Worm (Caenorhabditis elegans): ENCODE measurements around the gene B0563.6.

Gene B0563.6

ce11 chrX:9150269-9150744 lies 12.8 kb downstream of the B0563.6 start, which contains the start of gene tmbi-4 (continued):
- no peak for TF ChIP-seq ces-1 (GFP tag; optimal IDR thresholded peaks at IDR 0.05)
- TF ChIP-seq saeg-2 (GFP tag; IDR thresholded peaks at IDR 0.05), result no peak
- TF ChIP-seq unc-130 (GFP tag; optimal IDR thresholded peaks at IDR 0.05), result no peak
- TF ChIP-seq zip-2 (tag; optimal IDR thresholded peaks at IDR 0.05), result no peak
- TF ChIP-seq lin-13 (GFP tag; optimal IDR thresholded peaks at IDR 0.05), result no peak
- TF ChIP-seq sdz-12 (GFP tag; optimal IDR thresholded peaks at IDR 0.05), result no peak
- peak; percentile 51 for TF ChIP-seq nhr-11 (tag; optimal IDR thresholded peaks at IDR 0.05)
- TF ChIP-seq dpl-1 (GFP tag; optimal IDR thresholded peaks at IDR 0.05), result peak; percentile 24
- TF ChIP-seq dmd-8 (GFP tag; IDR thresholded peaks at IDR 0.05), result no peak
- TF ChIP-seq lir-3 (tag; optimal IDR thresholded peaks at IDR 0.05), result no peak
- TF ChIP-seq ZK546.5 (tag; optimal IDR thresholded peaks at IDR 0.05), result no peak
- peak; percentile 30 for TF ChIP-seq rbr-2 (tag; optimal IDR thresholded peaks at IDR 0.05)
- no peak for TF ChIP-seq ztf-11 (tag; optimal IDR thresholded peaks at IDR 0.05)
- no peak for TF ChIP-seq vab-7 (GFP tag; IDR thresholded peaks at IDR 0.05)
- no peak for TF ChIP-seq nhr-111 (GFP tag; optimal IDR thresholded peaks at IDR 0.05)
- no peak for TF ChIP-seq F26F4.8 (GFP tag; conservative IDR thresholded peaks at IDR 0.05)
- TF ChIP-seq lin-1 (GFP tag; IDR thresholded peaks at IDR 0.05), result no peak
- TF ChIP-seq ZK337.2 (GFP tag; IDR thresholded peaks at IDR 0.05), result no peak
- TF ChIP-seq zfp-2 (tag; optimal IDR thresholded peaks at IDR 0.05), result no peak
- no peak for TF ChIP-seq cey-2 (tag; optimal IDR thresholded peaks at IDR 0.05; ENCODE audit: borderline replicate concordance, insufficient read depth)
- no peak for TF ChIP-seq nhr-48 (tag; optimal IDR thresholded peaks at IDR 0.05)
- no peak for TF ChIP-seq nhr-41 (GFP tag; IDR thresholded peaks at IDR 0.05)
- TF ChIP-seq ceh-82 (tag; optimal IDR thresholded peaks at IDR 0.05), result no peak
- no peak for TF ChIP-seq ceh-44 (GFP tag; IDR thresholded peaks at IDR 0.05)
- no peak for TF ChIP-seq egl-43 (GFP tag; IDR thresholded peaks at IDR 0.05)
- TF ChIP-seq F10B5.3 (tag; optimal IDR thresholded peaks at IDR 0.05), result no peak
- peak in 1 of 2 experiments; percentile 87 for TF ChIP-seq unc-62 (GFP tag; optimal IDR thresholded peaks at IDR 0.05 in 1 of 2)
- no peak for TF ChIP-seq unc-62 (tag; optimal IDR thresholded peaks at IDR 0.05)
- no peak for TF ChIP-seq snpc-1.2 (GFP tag; IDR thresholded peaks at IDR 0.05)
- TF ChIP-seq php-3 (GFP tag; IDR thresholded peaks at IDR 0.05), result no peak
- TF ChIP-seq madf-9 (GFP tag; conservative IDR thresholded peaks at IDR 0.05), result no peak
- TF ChIP-seq aha-1 (tag), result peak; percentile 51
- no peak for TF ChIP-seq nhr-76 (tag; optimal IDR thresholded peaks at IDR 0.05)
- TF ChIP-seq fos-1 (tag; optimal IDR thresholded peaks at IDR 0.05), result no peak
- no peak for TF ChIP-seq ama-1 (optimal IDR thresholded peaks at IDR 0.05)
- TF ChIP-seq nhr-77 (tag; optimal IDR thresholded peaks at IDR 0.05), result peak; percentile 21
- TF ChIP-seq madf-5 (GFP tag; IDR thresholded peaks at IDR 0.05), result no peak
- no peak for TF ChIP-seq lin-29 (GFP tag; IDR thresholded peaks at IDR 0.05)
- peak; percentile 44 for TF ChIP-seq hmg-1.1 (GFP tag; IDR thresholded peaks at IDR 0.05)
- peak; percentile 76 for TF ChIP-seq mes-2 (tag; optimal IDR thresholded peaks at IDR 0.05; ENCODE audit: poor library complexity, severe bottlenecking)
- no peak for TF ChIP-seq snpc-4 (tag; optimal IDR thresholded peaks at IDR 0.05)
- no peak for TF ChIP-seq F44E2.7 (GFP tag; IDR thresholded peaks at IDR 0.05)
- no peak for TF ChIP-seq nhr-10 (tag; optimal IDR thresholded peaks at IDR 0.05)
- TF ChIP-seq attf-4 (tag; optimal IDR thresholded peaks at IDR 0.05), result no peak
- TF ChIP-seq daf-19 (GFP tag; conservative IDR thresholded peaks at IDR 0.05), result no peak
- TF ChIP-seq nhr-28 (tag; optimal IDR thresholded peaks at IDR 0.05), result peak; percentile 67
- no peak for TF ChIP-seq T26A8.4 (GFP tag; IDR thresholded peaks at IDR 0.05)
- TF ChIP-seq mdl-1 (tag; optimal IDR thresholded peaks at IDR 0.05), result peak in 1 of 2 experiments; percentile 47
- TF ChIP-seq mdt-29 (GFP tag; IDR thresholded peaks at IDR 0.05), result no peak
- TF ChIP-seq nhr-6 (tag; optimal IDR thresholded peaks at IDR 0.05), result peak; percentile 40
- peak in 1 of 2 experiments; percentile 50 for TF ChIP-seq hif-1 (tag; optimal IDR thresholded peaks at IDR 0.05)
- no peak for TF ChIP-seq Y5F2A.4 (GFP tag; optimal IDR thresholded peaks at IDR 0.05)
- no peak for TF ChIP-seq pqm-1 (tag; optimal IDR thresholded peaks at IDR 0.05)

All from whole organism, L4 larva.